Worm (Caenorhabditis elegans) whole organism, L2 larva: ENCODE results near the gene R13H4.7.

Source experiments
- C34F6.9 ChIP-seq: fragments of 150-350 bp; optimal IDR thresholded peaks from 2 replicates; lab custom pipeline; 2014; ENCODE audit warnings: missing biosample characterization, missing genetic modification characterization
- F13H6.1 ChIP-seq: sonication (generic microtip); optimal IDR thresholded peaks from 2 replicates; lab custom pipeline; 2016; ENCODE audit warnings: missing genetic modification characterization, missing compliant biosample characterization
- R02D3.7 ChIP-seq: fragments of 150-350 bp; optimal IDR thresholded peaks from 2 replicates; lab custom pipeline; 2014; ENCODE audit warnings: missing biosample characterization, missing genetic modification characterization
- Y55F3AM.14 ChIP-seq: fragments of 200-800 bp; sonication (Bioruptor generic); optimal IDR thresholded peaks from 2 replicates; lab custom pipeline; 2018; ENCODE audit warnings: mild to moderate bottlenecking, missing genetic modification characterization, missing compliant biosample characterization
- ZK546.5 ChIP-seq: sonication (generic microtip); optimal IDR thresholded peaks from 2 replicates; lab custom pipeline; 2017; ENCODE audit warnings: missing biosample characterization, missing genetic modification characterization
- alr-1 ChIP-seq: fragments of 150-350 bp; optimal IDR thresholded peaks from 2 replicates; lab custom pipeline; 2014; ENCODE audit warnings: missing biosample characterization, missing genetic modification characterization
- ama-1 ChIP-seq: fragments of 150-350 bp; optimal IDR thresholded peaks from 2 replicates; lab custom pipeline; 2018; ENCODE audit warnings: inconsistent platforms
- blmp-1 ChIP-seq: sonication (generic microtip); optimal IDR thresholded peaks from 2 replicates; lab custom pipeline; 2017; ENCODE audit warnings: missing genetic modification characterization, mild to moderate bottlenecking, missing compliant biosample characterization, antibody characterized with exemption, moderate library complexity; ENCODE audit not compliant: insufficient read depth
- ceh-16 ChIP-seq: fragments of 150-350 bp; optimal IDR thresholded peaks from 2 replicates; lab custom pipeline; 2014; ENCODE audit warnings: missing biosample characterization, missing genetic modification characterization
- crh-2 ChIP-seq: sonication (generic microtip); optimal IDR thresholded peaks from 2 replicates; lab custom pipeline; 2017; ENCODE audit warnings: missing biosample characterization, missing genetic modification characterization
- dmd-4 ChIP-seq: sonication (generic microtip); optimal IDR thresholded peaks from 2 replicates; lab custom pipeline; 2017; ENCODE audit warnings: missing biosample characterization, missing genetic modification characterization
- elt-1 ChIP-seq: fragments of 150-350 bp; optimal IDR thresholded peaks from 2 replicates; lab custom pipeline; 2014; ENCODE audit warnings: missing biosample characterization, missing genetic modification characterization
- elt-3 ChIP-seq: sonication (generic microtip); optimal IDR thresholded peaks from 2 replicates; lab custom pipeline; 2017; ENCODE audit warnings: missing biosample characterization, missing genetic modification characterization
- fos-1 ChIP-seq: fragments of 150-350 bp; optimal IDR thresholded peaks from 2 replicates; lab custom pipeline; 2014; ENCODE audit warnings: missing biosample characterization, missing genetic modification characterization
- gmeb-1 ChIP-seq: fragments of 150-350 bp; optimal IDR thresholded peaks from 2 replicates; lab custom pipeline; 2014; ENCODE audit warnings: missing biosample characterization, missing genetic modification characterization
- lin-11 ChIP-seq: fragments of 150-350 bp; sonication (generic microtip); optimal IDR thresholded peaks from 2 replicates; lab custom pipeline; 2014; ENCODE audit warnings: missing biosample characterization, missing genetic modification characterization, inconsistent platforms, mixed read lengths
- lin-13 ChIP-seq: fragments of 150-350 bp; optimal IDR thresholded peaks from 2 replicates; lab custom pipeline; 2014; ENCODE audit warnings: missing biosample characterization, missing genetic modification reagents, missing genetic modification characterization
- lin-39 ChIP-seq: fragments of 150-350 bp; optimal IDR thresholded peaks from 2 replicates; lab custom pipeline; 2014; ENCODE audit warnings: missing biosample characterization, missing genetic modification reagents, missing genetic modification characterization
- lsy-2 ChIP-seq, 2 experiments: fragments of 150-350 bp in 1 of 2; sonication (generic microtip) in 1 of 2; optimal IDR thresholded peaks; 2 replicates each; lab custom pipeline; 2014 to 2017; ENCODE audit warnings: missing biosample characterization in 2 of 2, missing genetic modification characterization in 2 of 2
- mab-5 ChIP-seq: fragments of 150-350 bp; optimal IDR thresholded peaks from 2 replicates; lab custom pipeline; 2014; ENCODE audit warnings: missing biosample characterization, missing genetic modification characterization
- mbf-1 ChIP-seq: sonication (generic microtip); optimal IDR thresholded peaks from 2 replicates; lab custom pipeline; 2017; ENCODE audit warnings: missing biosample characterization, missing genetic modification characterization
- mdl-1 ChIP-seq, 2 experiments: fragments of 150-350 bp in 1 of 2; sonication (generic microtip) in 1 of 2; optimal IDR thresholded peaks; 2 replicates each; lab custom pipeline; 2017; ENCODE audit warnings: missing biosample characterization in 2 of 2, missing genetic modification characterization in 2 of 2
- nhr-10 ChIP-seq: sonication (generic microtip); optimal IDR thresholded peaks from 2 replicates; lab custom pipeline; 2017; ENCODE audit warnings: missing biosample characterization, missing genetic modification characterization
- nhr-11 ChIP-seq: fragments of 150-350 bp; optimal IDR thresholded peaks from 2 replicates; lab custom pipeline; 2014; ENCODE audit warnings: missing biosample characterization, missing genetic modification characterization
- nhr-12 ChIP-seq: fragments of 150-350 bp; optimal IDR thresholded peaks from 2 replicates; lab custom pipeline; 2014; ENCODE audit warnings: missing biosample characterization, missing genetic modification characterization
- nhr-129 ChIP-seq: fragments of 150-350 bp; optimal IDR thresholded peaks from 2 replicates; lab custom pipeline; 2014; ENCODE audit warnings: missing biosample characterization, missing genetic modification characterization
- nhr-21 ChIP-seq: fragments of 150-350 bp; optimal IDR thresholded peaks from 2 replicates; lab custom pipeline; 2014; ENCODE audit warnings: missing biosample characterization, missing genetic modification characterization
- nhr-23 ChIP-seq: fragments of 150-350 bp; optimal IDR thresholded peaks from 2 replicates; lab custom pipeline; 2014; ENCODE audit warnings: missing biosample characterization, missing genetic modification reagents, missing genetic modification characterization
- nhr-6 ChIP-seq: fragments of 150-350 bp; optimal IDR thresholded peaks from 2 replicates; lab custom pipeline; 2014; ENCODE audit warnings: missing biosample characterization, missing genetic modification characterization
- nhr-77 ChIP-seq: fragments of 150-350 bp; optimal IDR thresholded peaks from 2 replicates; lab custom pipeline; 2014; ENCODE audit warnings: missing biosample characterization, missing genetic modification characterization
- peb-1 ChIP-seq: fragments of 150-350 bp; optimal IDR thresholded peaks from 2 replicates; lab custom pipeline; 2014; ENCODE audit warnings: missing biosample characterization, missing genetic modification characterization
- skn-1 ChIP-seq: sonication (generic microtip); optimal IDR thresholded peaks from 2 replicates; lab custom pipeline; 2017; ENCODE audit warnings: missing biosample characterization, missing genetic modification characterization
- sma-3 ChIP-seq: sonication (generic microtip); optimal IDR thresholded peaks from 2 replicates; lab custom pipeline; 2016; ENCODE audit warnings: missing genetic modification reagents, missing genetic modification characterization, missing compliant biosample characterization
- sma-9 ChIP-seq, 2 experiments: fragments of 150-350 bp in 1 of 2; sonication (generic microtip) in 1 of 2; optimal IDR thresholded peaks; 2 replicates each; lab custom pipeline; 2014 to 2016; ENCODE audit warnings: missing genetic modification characterization in 2 of 2, mild to moderate bottlenecking in 1 of 2, missing biosample characterization in 1 of 2, missing compliant biosample characterization in 1 of 2, missing genetic modification reagents in 1 of 2, moderate library complexity in 1 of 2
- snpc-4 ChIP-seq: fragments of 150-350 bp; optimal IDR thresholded peaks from 2 replicates; lab custom pipeline; 2014; ENCODE audit warnings: missing biosample characterization, missing genetic modification characterization
- unc-39 ChIP-seq: fragments of 150-350 bp; optimal IDR thresholded peaks from 2 replicates; lab custom pipeline; 2014; ENCODE audit warnings: missing biosample characterization, missing genetic modification characterization
- unc-62 ChIP-seq: fragments of 150-350 bp; optimal IDR thresholded peaks from 2 replicates; lab custom pipeline; 2014; ENCODE audit warnings: missing biosample characterization, missing genetic modification reagents, missing genetic modification characterization
- ztf-11 ChIP-seq: sonication (generic microtip); optimal IDR thresholded peaks from 2 replicates; lab custom pipeline; 2017; ENCODE audit warnings: missing biosample characterization, missing genetic modification characterization
- ztf-4 ChIP-seq: fragments of 150-350 bp; optimal IDR thresholded peaks from 2 replicates; lab custom pipeline; 2014; ENCODE audit warnings: missing biosample characterization, missing genetic modification characterization

R13H4.7 gene

DNA sequence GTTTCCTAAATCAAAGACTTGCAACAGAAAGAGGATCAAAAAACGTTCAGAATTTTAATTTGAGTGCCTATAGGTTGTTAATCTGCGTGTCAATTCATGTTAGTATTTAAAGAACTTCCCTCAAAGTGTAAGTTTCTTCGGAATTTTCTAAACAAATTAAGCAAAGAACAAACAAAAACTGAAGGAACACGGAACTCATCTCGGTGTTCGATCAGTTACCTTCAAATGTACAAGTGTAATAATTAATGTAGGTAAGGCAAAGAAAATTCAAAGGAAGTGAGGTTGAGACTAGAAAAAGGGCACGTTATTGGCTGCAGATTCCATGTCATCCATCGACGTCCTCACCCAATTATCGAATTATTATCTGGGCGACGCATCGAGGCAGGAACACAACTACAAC, 25.9 kb upstream of the R13H4.7 start, which contains the start of gene K12G11.6:
Gene K12G11.6 (plus strand): TSS at position 357 of the 400 bp plus-strand sequence.
- TF ChIP-seq skn-1 (tag; lab: Kevin White, UChicago) (no peak), alr-1 (tag; lab: Kevin White, UChicago) (no peak), ceh-16 (tag; lab: Kevin White, UChicago) (no peak), nhr-77 (no peak), mbf-1 (no peak), mab-5 (tag; lab: Kevin White, UChicago) (no peak), snpc-4 (tag; lab: Kevin White, UChicago) (no peak), nhr-6 (no peak), elt-3 (tag; lab: Kevin White, UChicago) (no peak), lin-11 (no peak), sma-9 (GFP tag; optimal IDR thresholded peaks at IDR 0.05; lab: Kevin White, UChicago) (no peak), sma-9 (tag; optimal IDR thresholded peaks at IDR 0.05; lab: Kevin White, UChicago) (no peak), peb-1 (tag; lab: Kevin White, UChicago) (no peak), sma-3 (GFP tag; lab: Kevin White, UChicago) (no peak), nhr-23 (tag; lab: Kevin White, UChicago) (no peak), C34F6.9 (tag; lab: Kevin White, UChicago) (no peak), F13H6.1 (tag; lab: Kevin White, UChicago) (no peak), nhr-12 (tag; lab: Kevin White, UChicago) (no peak), elt-1 (tag; lab: Kevin White, UChicago) (no peak)
- TF ChIP-seq, all 48 proteins: peak for 0

DNA sequence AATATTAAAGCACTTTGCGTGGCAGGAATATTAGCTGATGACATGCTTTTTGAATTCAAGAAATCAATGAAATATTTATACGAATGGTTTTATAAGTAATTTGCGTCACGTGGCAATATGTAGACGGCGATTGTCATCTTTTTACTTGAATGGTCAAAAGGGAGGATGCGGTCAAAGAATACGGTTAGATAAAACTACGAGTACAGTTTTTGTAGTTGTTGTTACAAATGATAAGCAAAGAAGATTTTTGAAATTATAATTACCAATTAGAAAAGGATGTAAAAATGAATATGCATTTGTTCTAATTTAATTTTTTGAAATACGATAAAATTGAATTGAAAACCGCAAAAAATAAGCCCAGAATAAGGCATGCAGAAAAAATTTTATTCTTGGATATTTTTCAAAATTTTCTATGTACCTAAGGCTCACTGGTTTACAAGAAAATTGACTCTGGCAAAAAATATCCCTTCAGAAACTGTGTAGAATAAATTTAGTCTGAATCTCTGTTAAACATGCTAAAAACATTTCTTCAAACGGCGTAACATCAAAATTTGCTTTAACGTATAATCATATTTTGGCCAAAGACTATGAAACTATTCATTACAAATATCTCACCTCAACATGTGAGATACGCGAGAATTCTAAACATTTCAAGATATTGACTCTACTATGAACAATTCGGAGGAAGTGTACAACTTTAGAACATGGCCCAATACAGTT, 23.3 kb upstream of the R13H4.7 start, which contains the start of the genes sodh-2 and srx-76:
Gene sodh-2 (minus strand): TSS at position 101 of the 720 bp plus-strand sequence.
Gene srx-76 (plus strand): TSS at position 670 of the 720 bp plus-strand sequence.
- TF ChIP-seq nhr-10 (no peak), nhr-77 (no peak), unc-62 (GFP tag; lab: Kevin White, UChicago) (no peak), R02D3.7 (no peak), mab-5 (tag; lab: Kevin White, UChicago) (no peak), F13H6.1 (tag; lab: Kevin White, UChicago) (no peak), alr-1 (tag; lab: Kevin White, UChicago) (no peak), nhr-11 (tag; lab: Kevin White, UChicago) (no peak), ztf-11 (tag; lab: Kevin White, UChicago) (no peak), sma-9 (GFP tag; optimal IDR thresholded peaks at IDR 0.05; lab: Kevin White, UChicago) (no peak), sma-9 (tag; optimal IDR thresholded peaks at IDR 0.05; lab: Kevin White, UChicago) (no peak)

DNA sequence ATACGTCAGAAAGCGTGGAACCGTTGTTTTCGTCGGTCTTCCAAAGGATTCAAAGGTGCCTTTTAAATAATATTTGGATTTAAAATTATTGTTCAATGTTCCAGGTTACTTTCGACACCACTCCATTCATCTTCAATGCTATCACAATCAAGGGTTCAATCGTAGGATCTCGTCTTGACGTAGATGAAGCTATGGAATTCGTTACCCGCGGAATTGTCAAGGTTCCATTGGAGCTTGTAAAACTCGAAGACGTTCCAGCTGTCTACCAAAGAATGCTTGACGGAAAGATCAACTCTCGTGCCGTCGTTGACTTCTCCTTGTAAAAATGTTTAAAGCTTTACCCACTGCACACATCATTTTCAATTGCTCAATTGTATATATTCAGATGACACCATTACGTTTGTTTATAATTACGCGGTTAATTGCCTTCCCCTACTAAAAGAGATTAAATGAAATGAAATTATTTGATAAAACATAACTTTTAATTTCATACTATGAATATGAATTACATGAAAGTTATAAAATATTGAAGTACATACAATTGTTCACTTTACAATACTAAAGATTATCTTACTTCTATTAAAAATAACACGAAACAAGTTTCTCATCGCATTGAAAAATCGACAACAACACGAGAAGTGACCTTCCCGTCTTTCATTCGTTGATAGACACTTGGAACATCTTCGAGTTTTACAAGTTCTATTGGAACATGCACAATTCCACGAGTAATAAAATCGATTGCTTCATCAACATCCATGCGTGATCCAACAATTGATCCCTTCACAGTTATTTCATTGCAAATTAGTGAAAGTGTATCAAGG, 21.3 kb upstream of the R13H4.7 start:
- TF ChIP-seq nhr-12 (tag; lab: Kevin White, UChicago) (no peak), nhr-21 (tag; lab: Kevin White, UChicago) (peak; percentile 7), nhr-6 (peak; percentile 62), lsy-2 (tag; optimal IDR thresholded peaks at IDR 0.05; lab: Kevin White, UChicago) (peak in 1 of 2 experiments; percentile 70), gmeb-1 (peak; percentile 52), lin-13 (GFP tag; lab: Kevin White, UChicago) (peak; percentile 14), sma-9 (GFP tag; optimal IDR thresholded peaks at IDR 0.05; lab: Kevin White, UChicago) (peak; percentile 41), sma-9 (tag; optimal IDR thresholded peaks at IDR 0.05; lab: Kevin White, UChicago) (no peak), F13H6.1 (tag; lab: Kevin White, UChicago) (no peak), nhr-23 (tag; lab: Kevin White, UChicago) (no peak), C34F6.9 (tag; lab: Kevin White, UChicago) (no peak), nhr-77 (no peak), elt-1 (tag; lab: Kevin White, UChicago) (no peak), unc-39 (tag; lab: Kevin White, UChicago) (no peak), nhr-10 (no peak), fos-1 (tag; lab: Kevin White, UChicago) (peak; percentile 33), alr-1 (tag; lab: Kevin White, UChicago) (no peak), lin-39 (tag; lab: Kevin White, UChicago) (no peak), nhr-129 (tag; lab: Kevin White, UChicago) (peak; percentile 53), mbf-1 (no peak), dmd-4 (tag; lab: Kevin White, UChicago) (no peak), snpc-4 (tag; lab: Kevin White, UChicago) (no peak), Y55F3AM.14 (peak; percentile 62), ztf-4 (tag; lab: Kevin White, UChicago) (peak; percentile 60), crh-2 (tag; lab: Kevin White, UChicago) (peak; percentile 9), blmp-1 (tag; lab: Kevin White, UChicago) (peak; percentile 45), lin-11 (no peak), mab-5 (tag; lab: Kevin White, UChicago) (peak; percentile 21), ZK546.5 (tag; lab: Kevin White, UChicago) (no peak), ceh-16 (tag; lab: Kevin White, UChicago) (no peak), mdl-1 (tag; optimal IDR thresholded peaks at IDR 0.05; lab: Kevin White, UChicago) (no peak), ama-1 (peak; percentile 56)
